Fruit fly (Drosophila melanogaster) ovary, adult (tissue): ENCODE data around the gene SPR.
A peak's percentile ranks its signal among the peaks of the same experiment; 100 is the strongest.

Experiments
- CG17801 ChIP-seq: fragments of 200-800 bp; optimal IDR thresholded peaks from 2 replicates; lab custom pipeline; 2019; ENCODE audit warnings: missing biosample characterization, mild to moderate bottlenecking, missing genetic modification characterization, moderate library complexity; ENCODE audit not compliant: partially characterized antibody

Gene SPR

dm6 chrX:5429778-5430576, 16.5 kb upstream of the SPR start:
- peak; percentile 90 for TF ChIP-seq CG17801 (GFP tag; lab: Kevin White, UChicago)

dm6 chrX:5432635-5433482, 13.6 kb upstream of the SPR start:
- TF ChIP-seq CG17801 (GFP tag; lab: Kevin White, UChicago): no peak

DNA sequence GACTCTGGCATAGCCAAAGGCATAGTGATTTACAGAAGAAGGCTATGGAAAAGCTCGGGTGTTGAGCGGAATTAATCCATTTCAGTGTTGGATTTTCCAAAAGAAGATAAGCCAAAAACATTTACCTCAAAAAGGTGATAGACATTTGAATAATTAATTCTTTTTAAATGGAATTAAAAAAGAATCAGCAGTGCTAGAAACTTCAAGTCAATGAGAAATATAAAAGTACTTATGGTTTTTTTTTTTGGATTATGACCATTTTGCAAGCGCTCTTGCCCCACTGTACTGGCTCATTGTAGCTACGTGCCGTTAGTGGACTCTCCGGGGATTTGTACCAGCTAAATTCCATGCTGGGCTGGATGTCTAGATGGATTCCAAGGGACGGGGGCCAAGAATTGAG, 39.4 kb downstream of the SPR start:
- TF ChIP-seq CG17801 (GFP tag; lab: Kevin White, UChicago): no peak

DNA sequence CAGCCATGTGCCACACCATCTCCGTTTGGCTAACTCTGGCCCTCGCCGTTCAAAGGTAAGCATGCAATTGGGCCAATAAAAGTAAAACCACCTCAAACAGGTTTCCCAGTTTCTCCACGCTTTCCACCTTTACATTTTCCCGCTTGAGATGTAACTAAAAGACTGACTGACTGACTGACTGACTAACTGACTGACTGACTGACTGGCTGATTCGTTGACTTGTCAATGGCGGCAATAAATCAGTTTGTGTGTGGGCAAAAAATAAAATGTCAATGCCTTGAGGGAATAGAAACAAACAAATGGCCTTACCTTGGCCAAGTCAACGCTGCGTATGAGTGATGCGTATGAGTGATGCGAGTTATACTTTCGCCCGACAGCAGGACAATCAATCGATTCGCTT, 40.9 kb downstream of the SPR start:
- no peak for TF ChIP-seq CG17801 (GFP tag; lab: Kevin White, UChicago)

- TF ChIP-seq CG17801 (GFP tag; lab: Kevin White, UChicago): no peak
Measured at dm6 chrX:5495901-5496300, 49.4 kb downstream of the SPR start, which contains the start of gene frma. TSS of gene frma (minus strand) at chrX:5496052.

dm6 chrX:5496727-5497126, 50.3 kb downstream of the SPR start:
- TF ChIP-seq CG17801 (GFP tag; lab: Kevin White, UChicago): no peak

dm6 chrX:5501129-5501528, 54.7 kb downstream of the SPR start, which contains the start of the genes CG32762 and CG4151:
TSS of gene CG32762 (minus strand) at chrX:5501229.
TSS of gene CG4151 (plus strand) at chrX:5501476.
- no peak for TF ChIP-seq CG17801 (GFP tag; lab: Kevin White, UChicago)

DNA sequence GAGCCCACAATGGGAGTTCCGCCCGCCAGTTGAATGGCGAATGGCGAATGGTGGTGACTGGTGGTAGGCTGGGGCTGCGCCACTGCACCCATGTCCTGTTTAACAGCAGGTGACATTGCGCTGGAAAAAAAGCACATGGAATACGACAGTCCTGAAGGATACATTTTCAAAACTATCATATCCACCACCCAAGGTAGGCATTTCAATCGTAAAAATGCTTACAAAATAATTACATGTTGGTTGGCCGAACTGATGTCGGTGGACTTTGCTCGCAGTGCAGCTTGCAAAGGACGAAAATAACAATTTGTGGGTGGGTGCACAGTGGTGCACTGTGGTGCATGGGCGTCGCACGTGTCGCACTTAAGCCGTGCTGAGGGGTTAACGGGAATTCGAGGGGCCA, 57.5 kb downstream of the SPR start:
- no peak for TF ChIP-seq CG17801 (GFP tag; lab: Kevin White, UChicago)

DNA sequence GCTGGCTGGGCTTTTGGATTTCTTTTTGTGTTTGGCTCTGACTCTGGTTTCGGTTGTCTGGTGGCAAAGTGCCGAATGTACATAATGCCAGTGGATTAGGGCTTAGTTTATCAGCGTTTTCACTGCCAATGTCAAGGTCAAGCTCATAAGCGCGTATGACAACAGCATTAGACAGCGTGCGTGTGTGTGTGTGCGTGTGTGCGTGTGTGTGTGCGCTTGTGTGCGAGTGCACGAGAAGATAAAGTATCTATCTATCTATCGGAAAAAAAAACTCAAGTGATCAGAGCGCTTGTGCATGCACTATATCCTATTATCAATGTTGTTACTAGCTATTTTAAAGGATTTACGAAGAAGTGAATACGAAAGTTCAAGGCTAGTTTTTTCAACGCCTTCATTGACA, 64.7 kb downstream of the SPR start:
- no peak for TF ChIP-seq CG17801 (GFP tag; lab: Kevin White, UChicago)

dm6 chrX:5515151-5515550, 68.7 kb downstream of the SPR start:
- TF ChIP-seq CG17801 (GFP tag; lab: Kevin White, UChicago): no peak

DNA sequence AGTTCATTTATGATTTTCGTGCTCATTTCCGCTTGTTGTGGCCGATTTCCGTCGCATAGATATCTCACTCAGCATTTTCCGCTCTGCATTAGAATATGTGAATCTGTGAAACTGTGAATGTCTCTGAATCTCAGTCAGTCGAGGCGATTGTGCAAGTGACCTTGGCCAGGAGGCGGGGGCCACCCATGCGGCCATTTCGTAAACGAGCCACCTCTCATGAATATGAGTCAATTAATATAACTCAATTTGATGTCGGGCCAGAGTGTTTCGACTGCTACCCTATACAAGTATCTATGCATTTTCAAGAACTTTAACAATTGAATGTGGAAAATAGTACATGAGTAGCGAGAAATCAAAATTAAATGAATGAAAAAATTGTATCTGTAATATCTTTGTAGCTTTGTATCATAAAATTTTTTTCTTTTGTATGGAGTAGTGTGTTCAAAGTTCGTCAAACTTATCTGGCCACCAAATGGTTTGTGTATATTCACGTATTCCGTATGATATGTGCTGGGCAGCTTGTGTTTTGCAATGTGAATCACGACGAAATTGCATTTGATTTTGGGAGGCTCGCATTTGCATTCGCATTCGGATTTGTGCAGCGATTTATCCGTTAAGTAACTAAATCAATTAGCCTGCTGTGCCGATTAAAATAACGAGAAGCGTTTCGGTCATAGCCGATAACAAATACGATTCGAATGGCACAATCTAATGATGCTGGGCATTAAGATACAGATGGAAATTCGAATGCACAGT, 69.6 kb downstream of the SPR start, which contains the start of gene CG12730:
TSS of gene CG12730 (plus strand) at position 706 of the 756 bp plus-strand sequence.
- no peak for TF ChIP-seq CG17801 (GFP tag; lab: Kevin White, UChicago)

- peak; percentile 24 for TF ChIP-seq CG17801 (GFP tag; lab: Kevin White, UChicago)
Measured at dm6 chrX:5516783-5517571, 70.5 kb downstream of the SPR start.

- TF ChIP-seq CG17801 (GFP tag; lab: Kevin White, UChicago): no peak
Measured at dm6 chrX:5518196-5518595, 71.7 kb downstream of the SPR start.
